Worm (Caenorhabditis elegans) whole organism, L3 larva: ENCODE measurements around the gene C52D10.3.

Experiments used
- ZK546.5 ChIP-seq: sonication (generic microtip); optimal IDR thresholded peaks from 2 replicates; lab custom pipeline; 2017; ENCODE audit warnings: missing biosample characterization, missing genetic modification characterization
- aly-2 ChIP-seq: fragments of 150-350 bp; optimal IDR thresholded peaks from 2 replicates; lab custom pipeline; 2014; ENCODE audit warnings: missing biosample characterization, missing genetic modification characterization
- ama-1 ChIP-seq: fragments of 150-350 bp; optimal IDR thresholded peaks from 2 replicates; lab custom pipeline; 2018
- ceh-82 ChIP-seq: fragments of 150-350 bp; optimal IDR thresholded peaks from 2 replicates; lab custom pipeline; 2014; ENCODE audit warnings: missing biosample characterization, missing genetic modification characterization
- egl-27 ChIP-seq: sonication (generic microtip); optimal IDR thresholded peaks from 4 replicates; lab custom pipeline; 2017; ENCODE audit warnings: missing biosample characterization, missing genetic modification reagents, missing genetic modification characterization
- elt-1 ChIP-seq: fragments of 150-350 bp; optimal IDR thresholded peaks from 2 replicates; lab custom pipeline; 2014; ENCODE audit warnings: missing biosample characterization, missing genetic modification characterization
- elt-3 ChIP-seq, 3 experiments: fragments of 150-350 bp in 1 of 3; sonication (generic microtip) in 2 of 3; optimal IDR thresholded peaks; 2 replicates in 2 of 3; 4 replicates in 1 of 3; lab custom pipeline; 2014 to 2017; ENCODE audit warnings: missing biosample characterization in 3 of 3, missing genetic modification characterization in 3 of 3
- eor-1 ChIP-seq, 2 experiments: fragments of 150-350 bp; optimal IDR thresholded peaks; 2 replicates each; lab custom pipeline; 2014 to 2018; ENCODE audit warnings: missing biosample characterization in 2 of 2, missing genetic modification characterization in 2 of 2
- fkh-10 ChIP-seq: sonication (generic microtip); optimal IDR thresholded peaks from 2 replicates; lab custom pipeline; 2017; ENCODE audit warnings: missing biosample characterization, missing genetic modification reagents, missing genetic modification characterization
- fkh-2 ChIP-seq: fragments of 150-350 bp; optimal IDR thresholded peaks from 2 replicates; lab custom pipeline; 2014; ENCODE audit warnings: missing biosample characterization, missing genetic modification reagents, missing genetic modification characterization
- hmg-11 ChIP-seq: sonication (generic microtip); optimal IDR thresholded peaks from 2 replicates; lab custom pipeline; 2016; ENCODE audit warnings: missing genetic modification characterization, missing compliant biosample characterization
- jun-1 ChIP-seq: fragments of 150-350 bp; optimal IDR thresholded peaks from 2 replicates; lab custom pipeline; 2014; ENCODE audit warnings: missing biosample characterization, missing genetic modification reagents, missing genetic modification characterization
- lin-39 ChIP-seq: fragments of 150-350 bp; optimal IDR thresholded peaks from 2 replicates; lab custom pipeline; 2018; ENCODE audit warnings: missing biosample characterization, missing genetic modification reagents, missing genetic modification characterization
- lsy-12 ChIP-seq: sonication (generic microtip); optimal IDR thresholded peaks from 2 replicates; lab custom pipeline; 2016; ENCODE audit warnings: mild to moderate bottlenecking, missing genetic modification characterization, missing compliant biosample characterization
- nfya-1 ChIP-seq: sonication (generic microtip); optimal IDR thresholded peaks from 2 replicates; lab custom pipeline; 2017; ENCODE audit warnings: missing genetic modification characterization, mild to moderate bottlenecking, missing compliant biosample characterization, antibody characterized with exemption, moderate library complexity; ENCODE audit not compliant: insufficient read depth
- nhr-11 ChIP-seq: fragments of 150-350 bp; optimal IDR thresholded peaks from 2 replicates; lab custom pipeline; 2014; ENCODE audit warnings: missing biosample characterization, missing genetic modification characterization
- nhr-12 ChIP-seq: fragments of 150-350 bp; optimal IDR thresholded peaks from 2 replicates; lab custom pipeline; 2014; ENCODE audit warnings: missing biosample characterization, missing genetic modification characterization
- nhr-23 ChIP-seq: fragments of 150-350 bp; optimal IDR thresholded peaks from 2 replicates; lab custom pipeline; 2014; ENCODE audit warnings: missing biosample characterization, missing genetic modification reagents, missing genetic modification characterization
- nhr-237 ChIP-seq: fragments of 150-350 bp; optimal IDR thresholded peaks from 2 replicates; lab custom pipeline; 2014; ENCODE audit warnings: missing biosample characterization, missing genetic modification characterization
- nhr-28 ChIP-seq: fragments of 150-350 bp; optimal IDR thresholded peaks from 2 replicates; lab custom pipeline; 2014; ENCODE audit warnings: missing biosample characterization, missing genetic modification characterization
- nhr-43 ChIP-seq: sonication (generic microtip); optimal IDR thresholded peaks from 2 replicates; lab custom pipeline; 2016; ENCODE audit warnings: mild to moderate bottlenecking, missing genetic modification characterization, missing compliant biosample characterization; ENCODE audit not compliant: poor library complexity, severe bottlenecking
- nhr-76 ChIP-seq: fragments of 150-350 bp; sonication (generic microtip); optimal IDR thresholded peaks from 5 replicates; lab custom pipeline; 2014; ENCODE audit warnings: missing biosample characterization, missing genetic modification characterization
- pha-4 ChIP-seq: fragments of 150-350 bp; optimal IDR thresholded peaks from 2 replicates; lab custom pipeline; 2014; ENCODE audit warnings: missing biosample characterization, missing genetic modification reagents, missing genetic modification characterization
- pqm-1 ChIP-seq: fragments of 150-350 bp; optimal IDR thresholded peaks from 2 replicates; lab custom pipeline; 2017; ENCODE audit warnings: missing biosample characterization, missing genetic modification characterization, inconsistent platforms
- snpc-4 ChIP-seq: fragments of 150-350 bp; optimal IDR thresholded peaks from 2 replicates; lab custom pipeline; 2014; ENCODE audit warnings: missing biosample characterization, missing genetic modification characterization
- unc-39 ChIP-seq: sonication (generic microtip); optimal IDR thresholded peaks from 4 replicates; lab custom pipeline; 2017; ENCODE audit warnings: missing biosample characterization, missing genetic modification characterization
- unc-62 ChIP-seq: fragments of 150-350 bp; sonication (generic microtip); optimal IDR thresholded peaks from 4 replicates; lab custom pipeline; 2014; ENCODE audit warnings: missing biosample characterization, missing genetic modification reagents, missing genetic modification characterization
- zag-1 ChIP-seq: fragments of 150-350 bp; optimal IDR thresholded peaks from 2 replicates; lab custom pipeline; 2014; ENCODE audit warnings: missing biosample characterization, missing genetic modification characterization
- ztf-11 ChIP-seq: fragments of 150-350 bp; optimal IDR thresholded peaks from 2 replicates; lab custom pipeline; 2014; ENCODE audit warnings: missing biosample characterization, missing genetic modification characterization
- ztf-4 ChIP-seq: fragments of 150-350 bp; optimal IDR thresholded peaks from 2 replicates; lab custom pipeline; 2014; ENCODE audit warnings: missing biosample characterization, missing genetic modification characterization

Gene C52D10.3

ce11 chrIV:17193491-17193890, 17.2 kb downstream of the C52D10.3 start:
- TF ChIP-seq nhr-11 (tag; lab: Kevin White, UChicago): no peak
- no peak for TF ChIP-seq elt-3 (tag; optimal IDR thresholded peaks at IDR 0.05; lab: Kevin White, UChicago)
- no peak for TF ChIP-seq nhr-23 (tag; lab: Kevin White, UChicago)
- no peak for TF ChIP-seq ztf-4 (tag; lab: Kevin White, UChicago)
- TF ChIP-seq lsy-12 (tag; lab: Kevin White, UChicago): no peak
- TF ChIP-seq nhr-28 (tag; lab: Kevin White, UChicago): no peak
- no peak for TF ChIP-seq fkh-2 (tag; lab: Kevin White, UChicago)
- TF ChIP-seq nhr-12 (tag; lab: Kevin White, UChicago): no peak
- TF ChIP-seq, all 47 proteins: peak for 0

ce11 chrIV:17199706-17200105, 23.4 kb downstream of the C52D10.3 start:
- no peak for TF ChIP-seq elt-1 (tag; lab: Kevin White, UChicago)
- no peak for TF ChIP-seq hmg-11 (tag; lab: Kevin White, UChicago)
- no peak for TF ChIP-seq nhr-43 (tag; lab: Kevin White, UChicago)
- TF ChIP-seq fkh-2 (tag; lab: Kevin White, UChicago): no peak
- TF ChIP-seq nhr-76: no peak
- no peak for TF ChIP-seq fkh-10
- no peak for TF ChIP-seq ceh-82 (tag; lab: Kevin White, UChicago)
- no peak for TF ChIP-seq ztf-11
- no peak for TF ChIP-seq snpc-4 (tag; lab: Kevin White, UChicago)
- TF ChIP-seq ama-1: no peak
- TF ChIP-seq egl-27 (tag; lab: Kevin White, UChicago): no peak
- no peak for TF ChIP-seq nhr-11 (tag; lab: Kevin White, UChicago)
- no peak for TF ChIP-seq ZK546.5 (tag; lab: Kevin White, UChicago)
- no peak for TF ChIP-seq nhr-23 (tag; lab: Kevin White, UChicago)

ce11 chrIV:17206745-17207144, 30.5 kb downstream of the C52D10.3 start, which contains the start of gene cnnm-1:
Gene cnnm-1 (minus strand): TSS chrIV:17206845.
- TF ChIP-seq elt-3 (tag; optimal IDR thresholded peaks at IDR 0.05; lab: Kevin White, UChicago): no peak
- no peak for TF ChIP-seq jun-1 (tag; lab: Kevin White, UChicago)
- TF ChIP-seq fkh-10: no peak
- TF ChIP-seq unc-39: no peak
- TF ChIP-seq ZK546.5 (tag; lab: Kevin White, UChicago): no peak
- TF ChIP-seq zag-1 (tag; lab: Kevin White, UChicago): no peak
- TF ChIP-seq eor-1 (tag; optimal IDR thresholded peaks at IDR 0.05; lab: Kevin White, UChicago): no peak

ce11 chrIV:17207864-17208263, 31.6 kb downstream of the C52D10.3 start:
- no peak for TF ChIP-seq nhr-28 (tag; lab: Kevin White, UChicago)
- no peak for TF ChIP-seq nhr-237 (tag; lab: Kevin White, UChicago)
- peak; percentile 34 for TF ChIP-seq pqm-1 (tag; lab: Kevin White, UChicago)
- no peak for TF ChIP-seq unc-62 (GFP tag; lab: Kevin White, UChicago)
- TF ChIP-seq pha-4 (tag; lab: Kevin White, UChicago): peak; percentile 56
- TF ChIP-seq ztf-4 (tag; lab: Kevin White, UChicago): no peak
- TF ChIP-seq elt-3 (tag; optimal IDR thresholded peaks at IDR 0.05; lab: Kevin White, UChicago): no peak
- TF ChIP-seq, all 47 proteins: peak for 2

ce11 chrIV:17209309-17209708, 33.0 kb downstream of the C52D10.3 start:
- no peak for TF ChIP-seq ztf-4 (tag; lab: Kevin White, UChicago)

ce11 chrIV:17210754-17211153, 34.5 kb downstream of the C52D10.3 start:
- TF ChIP-seq lin-39 (tag; lab: Kevin White, UChicago): no peak
- TF ChIP-seq hmg-11 (tag; lab: Kevin White, UChicago): peak; percentile 39

- TF ChIP-seq aly-2 (tag; lab: Kevin White, UChicago) (no peak), nfya-1 (tag; lab: Kevin White, UChicago) (peak; percentile 50), hmg-11 (tag; lab: Kevin White, UChicago) (peak; percentile 64)
Measured at ce11 chrIV:17215070-17215469, 38.8 kb downstream of the C52D10.3 start.
